Fruit fly (Drosophila melanogaster) whole organism, adult: ENCODE measurements around the gene ChLD3.
A peak's percentile ranks its signal among the peaks of the same experiment; 100 is the strongest.

Source experiments
- CG11617 ChIP-seq: fragments of 200-800 bp; sonication (Bioruptor generic); optimal IDR thresholded peaks from 2 replicates; lab custom pipeline; 2017; ENCODE audit warnings: mild to moderate bottlenecking, missing biosample characterization, missing genetic modification reagents, missing genetic modification characterization
- CG14711 ChIP-seq: fragments of 200-800 bp; sonication (Bioruptor generic); optimal IDR thresholded peaks from 2 replicates; lab custom pipeline; 2018; ENCODE audit warnings: missing biosample characterization, mild to moderate bottlenecking, missing genetic modification characterization, moderate library complexity
- CG33017 ChIP-seq: fragments of 200-800 bp; sonication (Bioruptor generic); optimal IDR thresholded peaks from 2 replicates; lab custom pipeline; 2018; ENCODE audit warnings: missing biosample characterization, mild to moderate bottlenecking, missing genetic modification characterization, moderate library complexity
- CG7101 ChIP-seq: fragments of 200-800 bp; sonication (Bioruptor generic); optimal IDR thresholded peaks from 2 replicates; lab custom pipeline; 2018; ENCODE audit warnings: missing biosample characterization, mild to moderate bottlenecking, missing genetic modification characterization, moderate library complexity
- Crg-1 ChIP-seq: fragments of 200-800 bp; sonication (Bioruptor generic); optimal IDR thresholded peaks from 2 replicates; lab custom pipeline; 2016; ENCODE audit warnings: missing biosample characterization, missing genetic modification characterization
- cnc ChIP-seq, 2 experiments: fragments of >200 bp; optimal IDR thresholded peaks; 2 replicates each; lab custom pipeline; 2017
- ovo ChIP-seq: fragments of 200-800 bp; sonication (Bioruptor generic); optimal IDR thresholded peaks from 2 replicates; lab custom pipeline; 2016; ENCODE audit warnings: missing biosample characterization, missing genetic modification characterization
- tj ChIP-seq: fragments of 200-800 bp; sonication (Bioruptor generic); optimal IDR thresholded peaks from 3 replicates; lab custom pipeline; 2017; ENCODE audit warnings: missing biosample characterization, mild to moderate bottlenecking, missing genetic modification characterization, moderate library complexity
- toe ChIP-seq: fragments of 200-800 bp; sonication (Bioruptor generic); optimal IDR thresholded peaks from 2 replicates; lab custom pipeline; 2016; ENCODE audit warnings: missing biosample characterization, missing genetic modification characterization

DNA sequence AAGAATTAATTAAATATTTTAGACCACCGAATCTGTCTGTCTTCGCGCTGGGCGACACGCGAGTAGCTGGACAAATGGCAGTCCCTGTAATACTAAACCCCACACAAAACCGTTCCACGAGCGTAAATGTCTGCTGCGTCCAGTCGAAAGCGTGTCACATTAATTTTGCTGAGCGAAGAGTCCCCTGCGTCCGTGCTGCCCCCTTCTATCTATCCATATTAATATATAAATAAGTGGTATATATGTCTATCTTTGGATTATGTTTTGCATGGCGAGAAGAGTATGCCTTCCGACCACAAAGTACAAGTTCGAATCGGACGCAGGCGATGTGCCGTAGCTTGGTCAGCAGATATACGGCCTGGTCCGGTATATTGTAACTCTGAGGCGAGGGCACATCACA, 13.7 kb downstream of the ChLD3 start:
- TF ChIP-seq CG33017 (no peak), tj (peak; percentile 59), CG7101 (tag; lab: Kevin White, UChicago) (no peak), cnc (optimal IDR thresholded peaks at IDR 0.05; lab: Kevin White, UChicago) (no peak), ovo (GFP tag; lab: Kevin White, UChicago) (no peak), Crg-1 (GFP tag; lab: Kevin White, UChicago) (no peak), toe (no peak), CG14711 (tag; lab: Kevin White, UChicago) (no peak), CG11617 (GFP tag; lab: Kevin White, UChicago) (no peak)
